Fruit fly (Drosophila melanogaster): Measurements from ENCODE around the gene Amacr.
A peak's percentile ranks its signal among the peaks of the same experiment; 100 is the strongest.

Gene Amacr

DNA sequence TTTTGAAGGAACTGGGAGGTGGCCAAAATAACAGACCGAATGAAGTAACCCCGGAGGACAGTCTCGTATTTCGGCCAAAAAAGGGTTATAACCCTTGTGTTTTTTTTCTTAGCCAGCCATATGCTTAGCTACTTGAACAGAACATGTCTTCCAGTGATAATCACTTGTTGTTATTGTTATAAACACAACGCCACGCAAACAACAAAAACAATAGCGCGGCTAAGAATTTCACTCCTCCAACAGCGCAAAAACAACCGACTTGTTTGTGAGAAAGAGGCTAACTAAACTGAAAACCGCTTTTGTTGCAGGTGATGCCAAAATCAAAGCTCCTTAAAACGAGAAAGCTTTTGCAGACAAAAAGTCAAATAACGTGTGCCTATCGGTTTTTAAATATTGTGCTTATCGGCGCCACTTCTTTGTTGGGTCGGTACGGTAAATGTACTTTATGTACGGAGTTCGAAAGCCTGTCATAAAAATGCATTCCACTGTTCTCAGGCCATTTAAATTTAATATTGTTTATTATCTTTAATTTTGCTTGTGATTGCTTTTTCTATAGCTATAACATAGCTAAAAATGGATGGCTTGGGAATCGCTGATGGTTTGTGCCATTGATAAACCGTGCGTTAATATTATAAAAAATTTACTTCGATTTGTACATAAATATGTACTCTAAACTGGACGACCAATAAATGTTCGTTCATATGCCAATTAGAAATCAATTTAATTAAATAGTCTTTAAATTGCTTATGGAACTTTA is 44.8 kb upstream of the Amacr start, which contains the start of gene vari:
vari (minus strand) TSS at position 285 of the 757 bp plus-strand sequence.
- TF ChIP-seq Sp1 (GFP tag; optimal IDR thresholded peaks at IDR 0.05) (peak; percentile 11), woc (GFP tag; optimal IDR thresholded peaks at IDR 0.05) (no peak), Myc (optimal IDR thresholded peaks at IDR 0.05) (peak; percentile 92), br (GFP tag; optimal IDR thresholded peaks at IDR 0.05) (no peak), Hr78 (GFP tag; optimal IDR thresholded peaks at IDR 0.05) (no peak), ey (GFP tag; optimal IDR thresholded peaks at IDR 0.05) (no peak), Rel (GFP tag; optimal IDR thresholded peaks at IDR 0.05) (no peak), Rel (tag; optimal IDR thresholded peaks at IDR 0.05) (no peak), Hr83 (GFP tag; optimal IDR thresholded peaks at IDR 0.05; ENCODE audit: poor library complexity, severe bottlenecking) (no peak), Mio (GFP tag; optimal IDR thresholded peaks at IDR 0.05) (no peak), Dfd (GFP tag; optimal IDR thresholded peaks at IDR 0.05) (no peak), CG32264 (GFP tag; optimal IDR thresholded peaks at IDR 0.05) (no peak), Jra (GFP tag; optimal IDR thresholded peaks at IDR 0.05) (no peak), sage (GFP tag; optimal IDR thresholded peaks at IDR 0.05) (peak; percentile 10), sv (GFP tag; optimal IDR thresholded peaks at IDR 0.05) (no peak), dl (GFP tag; optimal IDR thresholded peaks at IDR 0.05; ENCODE audit: insufficient read depth in 1 of 2, partially characterized antibody in 2 of 2) (peak in 1 of 2 experiments; percentile 41), Hnf4 (GFP tag; optimal IDR thresholded peaks at IDR 0.05) (no peak), Vsx2 (GFP tag; optimal IDR thresholded peaks at IDR 0.05; ENCODE audit: partially characterized antibody) (peak; percentile 43), Dif (GFP tag; optimal IDR thresholded peaks at IDR 0.05; ENCODE audit: partially characterized antibody) (peak; percentile 35), usp (GFP tag; optimal IDR thresholded peaks at IDR 0.05) (no peak), dmrt93B (GFP tag; optimal IDR thresholded peaks at IDR 0.05) (no peak), jim (GFP tag; optimal IDR thresholded peaks at IDR 0.05) (no peak)

DNA sequence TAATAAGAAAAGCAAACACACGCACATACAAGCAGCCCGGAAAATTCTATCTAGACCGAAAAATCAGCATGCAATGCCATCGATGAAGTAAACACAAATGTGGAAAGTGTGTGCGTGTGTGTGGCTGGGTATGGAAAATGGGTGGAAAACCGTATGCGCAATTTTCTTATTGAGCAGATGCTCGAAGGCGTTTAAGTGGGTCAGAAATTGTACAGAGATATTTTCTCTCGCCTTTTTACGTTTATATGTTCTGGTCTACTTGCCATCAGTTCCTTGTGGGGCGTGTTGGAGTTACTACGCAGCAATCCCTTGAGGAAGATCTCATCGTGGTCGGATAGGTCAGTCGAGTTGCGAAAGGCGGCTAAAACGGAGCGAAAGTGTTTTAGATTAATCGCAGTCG is 43.6 kb upstream of the Amacr start:
- TF ChIP-seq HLH106 (tag; optimal IDR thresholded peaks at IDR 0.05): no peak
- no peak for TF ChIP-seq lola (GFP tag; optimal IDR thresholded peaks at IDR 0.05)
- no peak for TF ChIP-seq usp (GFP tag; optimal IDR thresholded peaks at IDR 0.05)
- no peak for TF ChIP-seq CG9705 (GFP tag; optimal IDR thresholded peaks at IDR 0.05)
- no peak for TF ChIP-seq OdsH (GFP tag; optimal IDR thresholded peaks at IDR 0.05)
- TF ChIP-seq fru (GFP tag; optimal IDR thresholded peaks at IDR 0.05): no peak
- TF ChIP-seq Dif (GFP tag; optimal IDR thresholded peaks at IDR 0.05; ENCODE audit: partially characterized antibody): no peak
- no peak for TF ChIP-seq foxo (GFP tag; optimal IDR thresholded peaks at IDR 0.05)
- TF ChIP-seq Hnf4 (GFP tag; optimal IDR thresholded peaks at IDR 0.05): no peak
- no peak for TF ChIP-seq br (GFP tag; optimal IDR thresholded peaks at IDR 0.05)
- TF ChIP-seq Vsx2 (GFP tag; optimal IDR thresholded peaks at IDR 0.05; ENCODE audit: partially characterized antibody): no peak

DNA sequence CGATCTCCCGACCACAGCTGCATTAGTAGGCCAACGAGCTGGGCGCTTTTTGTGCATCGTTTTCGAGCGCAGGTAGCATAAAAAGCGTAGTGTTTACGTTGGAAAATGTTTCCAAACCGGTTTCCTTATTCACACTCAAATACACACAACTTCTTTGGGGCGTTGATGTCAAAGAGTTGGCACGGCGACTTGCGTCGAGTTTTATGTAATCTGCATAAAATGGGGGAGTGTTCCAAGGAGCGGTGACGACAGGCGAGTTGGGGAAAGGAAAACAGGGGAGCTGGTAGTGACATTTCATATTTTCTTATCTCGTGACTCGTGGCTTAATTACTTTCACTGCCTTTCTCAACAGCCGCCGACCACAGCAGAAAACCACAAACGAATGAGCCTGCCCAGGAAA is 42.5 kb upstream of the Amacr start:
- TF ChIP-seq sv (GFP tag; optimal IDR thresholded peaks at IDR 0.05) (no peak), OdsH (GFP tag; optimal IDR thresholded peaks at IDR 0.05) (no peak), CG32264 (GFP tag; optimal IDR thresholded peaks at IDR 0.05) (no peak), brk (GFP tag; optimal IDR thresholded peaks at IDR 0.05) (no peak), Hnf4 (GFP tag; optimal IDR thresholded peaks at IDR 0.05) (no peak), sage (GFP tag; optimal IDR thresholded peaks at IDR 0.05) (no peak)

DNA sequence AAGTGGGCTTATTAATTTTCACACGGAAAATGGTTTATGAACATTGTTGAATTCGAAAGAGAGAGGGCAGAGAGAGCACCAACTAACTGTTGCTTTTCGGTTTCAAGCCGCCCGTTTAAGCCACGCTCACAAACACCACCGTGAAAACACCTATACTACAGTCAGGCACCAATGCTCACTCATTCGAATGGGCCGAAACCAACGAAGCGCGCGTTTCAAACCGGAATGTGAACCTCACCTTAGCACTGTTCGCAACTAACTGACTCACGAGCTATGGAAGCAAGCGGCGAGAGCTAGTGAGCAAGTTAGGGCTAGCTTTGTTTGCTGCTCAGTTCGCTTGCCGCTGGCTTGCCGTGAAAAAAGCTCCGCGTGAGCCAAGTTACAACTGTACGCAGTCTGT is 41.7 kb upstream of the Amacr start:
- peak; percentile 8 for TF ChIP-seq psq (GFP tag; optimal IDR thresholded peaks at IDR 0.05)
- TF ChIP-seq Sp1 (GFP tag; optimal IDR thresholded peaks at IDR 0.05): peak; percentile 20
- TF ChIP-seq sv (GFP tag; optimal IDR thresholded peaks at IDR 0.05): no peak
- TF ChIP-seq Hr83 (GFP tag; optimal IDR thresholded peaks at IDR 0.05; ENCODE audit: poor library complexity, severe bottlenecking): peak; percentile 91
- TF ChIP-seq Rel (GFP tag; optimal IDR thresholded peaks at IDR 0.05): peak; percentile 2
- TF ChIP-seq Rel (tag; optimal IDR thresholded peaks at IDR 0.05): peak; percentile 20
- peak; percentile 63 for TF ChIP-seq fru (GFP tag; optimal IDR thresholded peaks at IDR 0.05)
- peak; percentile 74 for TF ChIP-seq Dif (GFP tag; optimal IDR thresholded peaks at IDR 0.05; ENCODE audit: partially characterized antibody)
- peak; percentile 38 for TF ChIP-seq br (GFP tag; optimal IDR thresholded peaks at IDR 0.05)
- TF ChIP-seq jim (GFP tag; optimal IDR thresholded peaks at IDR 0.05): peak; percentile 56
- TF ChIP-seq Jra (GFP tag; optimal IDR thresholded peaks at IDR 0.05): peak; percentile 76
- peak; percentile 53 for TF ChIP-seq Hnf4 (GFP tag; optimal IDR thresholded peaks at IDR 0.05)
- no peak for TF ChIP-seq N (GFP tag; optimal IDR thresholded peaks at IDR 0.05)
- TF ChIP-seq dl (GFP tag; optimal IDR thresholded peaks at IDR 0.05; ENCODE audit: insufficient read depth in 1 of 2, partially characterized antibody in 2 of 2): peak in 1 of 2 experiments; percentile 26
- TF ChIP-seq h (GFP tag; optimal IDR thresholded peaks at IDR 0.05): peak; percentile 7
- no peak for TF ChIP-seq foxo (GFP tag; optimal IDR thresholded peaks at IDR 0.05)
- no peak for TF ChIP-seq sage (GFP tag; optimal IDR thresholded peaks at IDR 0.05)

Measured in whole organism, wandering third instar larva.